Worm (Caenorhabditis elegans): ENCODE results near the gene F35C11.7.

DNA sequence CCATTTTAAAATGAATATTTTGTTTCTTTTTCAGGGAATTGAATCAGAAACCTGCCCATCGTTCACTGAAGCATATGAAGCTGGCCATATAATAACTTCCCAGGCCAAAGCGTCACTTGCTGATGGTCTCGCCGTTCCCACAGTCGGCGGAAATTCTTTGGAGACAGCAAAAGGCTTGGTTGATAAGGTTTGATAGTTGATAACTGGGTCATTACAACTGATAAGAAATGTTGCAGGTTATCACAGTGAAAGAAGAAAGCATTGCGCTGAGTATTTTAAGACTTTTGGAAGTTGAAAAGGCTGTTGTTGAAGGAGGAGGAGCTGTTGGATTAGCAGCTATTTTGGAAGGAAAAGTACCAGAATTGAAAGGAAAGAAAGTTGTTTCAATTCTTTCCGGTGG lies 10.4 kb downstream of the F35C11.7 start:
- TF ChIP-seq aptf-3 (GFP tag; IDR thresholded peaks at IDR 0.05) (no peak), snpc-4 (GFP tag; optimal IDR thresholded peaks at IDR 0.05) (no peak), snpc-4 (tag; optimal IDR thresholded peaks at IDR 0.05) (no peak), B0019.2 (GFP tag; conservative IDR thresholded peaks at IDR 0.05) (no peak), ama-1 (optimal IDR thresholded peaks at IDR 0.05) (no peak), ama-1 (GFP tag; optimal IDR thresholded peaks at IDR 0.05) (no peak)
